Worm (Caenorhabditis elegans): ENCODE results near the gene gldi-9.

ce11 chrIII:2804461-2804860 is 48.3 kb upstream of the gldi-9 start:
- TF ChIP-seq F13C5.2 (tag; optimal IDR thresholded peaks at IDR 0.05) (no peak), ceh-13 (GFP tag; optimal IDR thresholded peaks at IDR 0.05) (no peak), ama-1 (optimal IDR thresholded peaks at IDR 0.05) (no peak), tra-4 (tag; optimal IDR thresholded peaks at IDR 0.05) (no peak), flt-1 (GFP tag; IDR thresholded peaks at IDR 0.05) (no peak), tbx-11 (GFP tag; IDR thresholded peaks at IDR 0.05) (no peak)
